Worm (Caenorhabditis elegans): Measurements from ENCODE around the gene T27D12.6.

DNA sequence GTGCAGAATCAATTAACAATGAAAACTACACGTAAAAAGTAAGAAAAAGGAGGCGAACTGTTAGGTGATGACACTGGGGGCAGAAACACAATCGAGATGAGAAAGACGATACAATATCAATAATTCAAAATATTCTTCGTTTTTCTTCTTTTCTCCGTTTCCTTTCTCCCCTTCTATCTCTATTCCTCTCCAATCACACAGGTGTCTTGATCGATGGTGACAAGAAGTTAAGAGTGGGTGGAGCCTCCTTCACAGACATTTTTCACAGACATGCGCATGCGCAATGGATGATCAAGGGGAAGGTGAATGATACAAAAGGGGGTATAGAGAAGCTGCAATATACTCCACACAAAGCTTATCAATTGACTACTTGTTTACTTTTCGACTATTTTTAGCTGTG is 19.4 kb downstream of the T27D12.6 start:
- no peak for TF ChIP-seq dao-5 (tag; optimal IDR thresholded peaks at IDR 0.05)
- TF ChIP-seq him-1 (tag; optimal IDR thresholded peaks at IDR 0.05), result no peak
